Comparison of ENCODE assay signal across 2 worm cellular contexts in genomic region chrX:10124338-10124737, ce11.
TF ChIP-seq lines count a peak whose summit lies in the region.

No protein-coding gene starts in this region.

TF ChIP-seq in whole organism, L1 larva, 84 proteins besides CTCF, POLR2A, EP300 and RAD21 (continued from another document):
- TF ChIP-seq aly-2 (tag; optimal IDR thresholded peaks at IDR 0.05; lab: Kevin White, UChicago), result no peak
- peak; percentile 28 for TF ChIP-seq snu-23 (GFP tag; optimal IDR thresholded peaks at IDR 0.05; lab: Kevin White, UChicago)
- TF ChIP-seq nhr-76 (tag; optimal IDR thresholded peaks at IDR 0.05; lab: Kevin White, UChicago), result no peak
- TF ChIP-seq tlp-1 (tag; optimal IDR thresholded peaks at IDR 0.05; lab: Kevin White, UChicago), result no peak
- TF ChIP-seq nhr-84 (tag; optimal IDR thresholded peaks at IDR 0.05; lab: Kevin White, UChicago), result no peak
- TF ChIP-seq ama-1 (optimal IDR thresholded peaks at IDR 0.05; lab: Kevin White, UChicago), result no peak
- peak; percentile 22 for TF ChIP-seq unc-130 (tag; optimal IDR thresholded peaks at IDR 0.05; lab: Kevin White, UChicago)
- TF ChIP-seq zag-1 (tag; optimal IDR thresholded peaks at IDR 0.05; lab: Kevin White, UChicago), result no peak
- no peak for TF ChIP-seq xbp-1 (tag; optimal IDR thresholded peaks at IDR 0.05; lab: Kevin White, UChicago)
- TF ChIP-seq sptf-1 (tag; optimal IDR thresholded peaks at IDR 0.05; lab: Kevin White, UChicago), result no peak
- TF ChIP-seq fkh-4 (tag; optimal IDR thresholded peaks at IDR 0.05; lab: Kevin White, UChicago; ENCODE audit: borderline replicate concordance), result no peak
- no peak for TF ChIP-seq swsn-7 (tag; optimal IDR thresholded peaks at IDR 0.05; lab: Kevin White, UChicago)
- no peak for TF ChIP-seq lin-15B (tag; optimal IDR thresholded peaks at IDR 0.05; lab: Kevin White, UChicago)
- peak; percentile 19 for TF ChIP-seq C16A3.4 (tag; optimal IDR thresholded peaks at IDR 0.05; lab: Kevin White, UChicago)
- TF ChIP-seq mdl-1 (tag; optimal IDR thresholded peaks at IDR 0.05; lab: Kevin White, UChicago), result no peak
- TF ChIP-seq lir-3 (tag; optimal IDR thresholded peaks at IDR 0.05; lab: Kevin White, UChicago; ENCODE audit: poor library complexity), result no peak
- no peak for TF ChIP-seq ceh-82 (tag; optimal IDR thresholded peaks at IDR 0.05; lab: Kevin White, UChicago)
- no peak for TF ChIP-seq mab-9 (GFP tag; IDR thresholded peaks at IDR 0.05; lab: Robert Waterston, UW)
- no peak for TF ChIP-seq dpl-1 (GFP tag; optimal IDR thresholded peaks at IDR 0.05; lab: Kevin White, UChicago)
- TF ChIP-seq grh-1 (GFP tag; IDR thresholded peaks at IDR 0.05; lab: Robert Waterston, UW), result no peak
- TF ChIP-seq pax-3 (tag; optimal IDR thresholded peaks at IDR 0.05; lab: Kevin White, UChicago), result no peak
- TF ChIP-seq ceh-90 (tag; optimal IDR thresholded peaks at IDR 0.05; lab: Kevin White, UChicago), result no peak
- TF ChIP-seq alr-1 (tag; optimal IDR thresholded peaks at IDR 0.05; lab: Kevin White, UChicago; ENCODE audit: borderline replicate concordance), result no peak
- TF ChIP-seq C04F5.9 (tag; optimal IDR thresholded peaks at IDR 0.05; lab: Kevin White, UChicago), result no peak
- TF ChIP-seq elt-3 (tag; optimal IDR thresholded peaks at IDR 0.05; lab: Kevin White, UChicago), result no peak
- TF ChIP-seq isw-1 (GFP tag; IDR thresholded peaks at IDR 0.05; lab: Robert Waterston, UW), result no peak
- no peak for TF ChIP-seq unc-30 (tag; optimal IDR thresholded peaks at IDR 0.05; lab: Kevin White, UChicago)
- TF ChIP-seq nhr-71 (tag; optimal IDR thresholded peaks at IDR 0.05; lab: Kevin White, UChicago), result peak; percentile 24
- TF ChIP-seq vab-15 (tag; optimal IDR thresholded peaks at IDR 0.05; lab: Kevin White, UChicago), result no peak
- TF ChIP-seq blmp-1 (tag; optimal IDR thresholded peaks at IDR 0.05; lab: Kevin White, UChicago), result no peak
- TF ChIP-seq zip-4 (GFP tag; optimal IDR thresholded peaks at IDR 0.05; lab: Kevin White, UChicago), result no peak
- TF ChIP-seq dsc-1 (tag; optimal IDR thresholded peaks at IDR 0.05; lab: Kevin White, UChicago), result no peak
- peak in 1 of 2 experiments; percentile 26 for TF ChIP-seq lsy-2 (tag; optimal IDR thresholded peaks at IDR 0.05; lab: Kevin White, UChicago)
- no peak for TF ChIP-seq mep-1 (tag; optimal IDR thresholded peaks at IDR 0.05; lab: Kevin White, UChicago)
- TF ChIP-seq unc-86 (tag; optimal IDR thresholded peaks at IDR 0.05; lab: Kevin White, UChicago), result no peak
- no peak for TF ChIP-seq aha-1 (tag; optimal IDR thresholded peaks at IDR 0.05; lab: Kevin White, UChicago)
TF ChIP-seq in whole organism, L1 larva: peak in this region for 8.

TF ChIP-seq in whole organism, L4 larva, 104 proteins besides CTCF, POLR2A, EP300 and RAD21 (continued from another document):
- TF ChIP-seq hif-1 (tag; optimal IDR thresholded peaks at IDR 0.05; lab: Kevin White, UChicago) (no peak), nhr-10 (tag; optimal IDR thresholded peaks at IDR 0.05; lab: Kevin White, UChicago) (no peak), nhr-6 (tag; optimal IDR thresholded peaks at IDR 0.05; lab: Kevin White, UChicago) (no peak), F44E2.7 (GFP tag; IDR thresholded peaks at IDR 0.05; lab: Robert Waterston, UW) (no peak), lin-13 (GFP tag; optimal IDR thresholded peaks at IDR 0.05; lab: Kevin White, UChicago) (no peak), dmd-6 (GFP tag; IDR thresholded peaks at IDR 0.05; lab: Robert Waterston, UW) (peak; percentile 38), ama-1 (optimal IDR thresholded peaks at IDR 0.05; lab: Kevin White, UChicago) (no peak), lir-3 (tag; optimal IDR thresholded peaks at IDR 0.05; lab: Kevin White, UChicago) (no peak), mxl-2 (GFP tag; conservative IDR thresholded peaks at IDR 0.05; lab: Robert Waterston, UW) (0 out of 2 replicates have a peak, but pooled peaks have one; percentile 35), egl-43 (GFP tag; IDR thresholded peaks at IDR 0.05; lab: Robert Waterston, UW) (no peak; the same call in 1 of the 2 replicates), saeg-2 (GFP tag; IDR thresholded peaks at IDR 0.05; lab: Robert Waterston, UW) (no peak), F10B5.3 (tag; optimal IDR thresholded peaks at IDR 0.05; lab: Kevin White, UChicago) (no peak), mdl-1 (tag; optimal IDR thresholded peaks at IDR 0.05; lab: Kevin White, UChicago) (no peak), skn-1 (tag; optimal IDR thresholded peaks at IDR 0.05; lab: Kevin White, UChicago) (no peak), daf-19 (GFP tag; conservative IDR thresholded peaks at IDR 0.05; lab: Robert Waterston, UW) (0 out of 2 replicates have a peak, but pooled peaks have one; percentile 50), snpc-1.2 (GFP tag; IDR thresholded peaks at IDR 0.05; lab: Robert Waterston, UW) (peak; percentile 69), lin-1 (GFP tag; IDR thresholded peaks at IDR 0.05; lab: Robert Waterston, UW) (peak; percentile 54; the same call in 1 of the 2 replicates), hlh-11 (tag; optimal IDR thresholded peaks at IDR 0.05; lab: Kevin White, UChicago) (no peak), daf-12 (tag; optimal IDR thresholded peaks at IDR 0.05; lab: Kevin White, UChicago) (no peak), nhr-25 (tag; optimal IDR thresholded peaks at IDR 0.05; lab: Kevin White, UChicago; ENCODE audit: borderline replicate concordance, insufficient read depth) (no peak), ceh-62 (tag; optimal IDR thresholded peaks at IDR 0.05; lab: Kevin White, UChicago) (no peak), Y48G9A.11 (GFP tag; IDR thresholded peaks at IDR 0.05; lab: Robert Waterston, UW) (no peak), mdt-29 (GFP tag; IDR thresholded peaks at IDR 0.05; lab: Robert Waterston, UW) (no peak), nhr-42 (GFP tag; IDR thresholded peaks at IDR 0.05; lab: Robert Waterston, UW) (no peak), ztf-7 (tag; optimal IDR thresholded peaks at IDR 0.05; lab: Kevin White, UChicago) (peak; percentile 37), ctbp-1 (GFP tag; IDR thresholded peaks at IDR 0.05; lab: Robert Waterston, UW) (no peak), zfp-3 (GFP tag; conservative IDR thresholded peaks at IDR 0.05; lab: Robert Waterston, UW) (no peak), madf-5 (GFP tag; IDR thresholded peaks at IDR 0.05; lab: Robert Waterston, UW) (no peak), aly-2 (tag; optimal IDR thresholded peaks at IDR 0.05; lab: Kevin White, UChicago) (no peak), unc-39 (tag; optimal IDR thresholded peaks at IDR 0.05; lab: Kevin White, UChicago) (no peak), dmd-8 (GFP tag; IDR thresholded peaks at IDR 0.05; lab: Robert Waterston, UW) (no peak; the same call in 1 of the 2 replicates), ceh-20 (GFP tag; IDR thresholded peaks at IDR 0.05; lab: Robert Waterston, UW) (no peak), nhr-48 (tag; optimal IDR thresholded peaks at IDR 0.05; lab: Kevin White, UChicago) (peak; percentile 37), set-16 (GFP tag; IDR thresholded peaks at IDR 0.05; lab: Robert Waterston, UW) (no peak), ceh-44 (GFP tag; IDR thresholded peaks at IDR 0.05; lab: Robert Waterston, UW) (no peak), attf-4 (tag; optimal IDR thresholded peaks at IDR 0.05; lab: Kevin White, UChicago) (no peak), spr-3 (GFP tag; optimal IDR thresholded peaks at IDR 0.05; lab: Kevin White, UChicago) (no peak), T26A8.4 (GFP tag; IDR thresholded peaks at IDR 0.05; lab: Robert Waterston, UW) (no peak), rbr-2 (tag; optimal IDR thresholded peaks at IDR 0.05; lab: Kevin White, UChicago) (no peak), F49E8.2 (tag; optimal IDR thresholded peaks at IDR 0.05; lab: Kevin White, UChicago; ENCODE audit: borderline replicate concordance) (peak; percentile 4), nhr-28 (tag; optimal IDR thresholded peaks at IDR 0.05; lab: Kevin White, UChicago) (no peak), mxl-3 (GFP tag; optimal IDR thresholded peaks at IDR 0.05; lab: Kevin White, UChicago) (no peak), lsy-2 (tag; optimal IDR thresholded peaks at IDR 0.05; lab: Kevin White, UChicago) (no peak), nhr-41 (GFP tag; IDR thresholded peaks at IDR 0.05; lab: Robert Waterston, UW) (no peak), sdz-12 (GFP tag; optimal IDR thresholded peaks at IDR 0.05; lab: Kevin White, UChicago) (no peak), aha-1 (tag; lab: Kevin White, UChicago) (no peak), ztf-11 (tag; optimal IDR thresholded peaks at IDR 0.05; lab: Kevin White, UChicago) (no peak), madf-9 (GFP tag; conservative IDR thresholded peaks at IDR 0.05; lab: Robert Waterston, UW) (peak; percentile 61; the same call in 1 of the 2 replicates), hmg-1.1 (GFP tag; IDR thresholded peaks at IDR 0.05; lab: Robert Waterston, UW) (peak; percentile 31; the same call in 1 of the 2 replicates), arid-1 (GFP tag; conservative IDR thresholded peaks at IDR 0.05; lab: Robert Waterston, UW) (no peak), mes-2 (tag; optimal IDR thresholded peaks at IDR 0.05; lab: Kevin White, UChicago; ENCODE audit: poor library complexity, severe bottlenecking) (no peak), dve-1 (tag; optimal IDR thresholded peaks at IDR 0.05; lab: Kevin White, UChicago; ENCODE audit: insufficient read depth) (peak; percentile 11), tag-97 (GFP tag; IDR thresholded peaks at IDR 0.05; lab: Robert Waterston, UW) (no peak), dmd-9 (GFP tag; IDR thresholded peaks at IDR 0.05; lab: Robert Waterston, UW) (no peak), php-3 (GFP tag; IDR thresholded peaks at IDR 0.05; lab: Robert Waterston, UW) (no peak), F26F4.8 (GFP tag; conservative IDR thresholded peaks at IDR 0.05; lab: Robert Waterston, UW) (peak; percentile 75), duxl-1 (tag; optimal IDR thresholded peaks at IDR 0.05; lab: Kevin White, UChicago; ENCODE audit: poor library complexity) (no peak), Y105C5A.15 (GFP tag; IDR thresholded peaks at IDR 0.05; lab: Robert Waterston, UW) (0 out of 2 replicates have a peak, but pooled peaks have one; percentile 38), nhr-77 (tag; optimal IDR thresholded peaks at IDR 0.05; lab: Kevin White, UChicago) (no peak), jun-1 (tag; optimal IDR thresholded peaks at IDR 0.05; lab: Kevin White, UChicago) (no peak), spr-1 (tag; optimal IDR thresholded peaks at IDR 0.05; lab: Kevin White, UChicago) (no peak), gei-8 (GFP tag; optimal IDR thresholded peaks at IDR 0.05; lab: Kevin White, UChicago) (no peak), ZK337.2 (GFP tag; IDR thresholded peaks at IDR 0.05; lab: Robert Waterston, UW) (0 out of 2 replicates have a peak, but pooled peaks have one; percentile 44), ces-1 (GFP tag; optimal IDR thresholded peaks at IDR 0.05; lab: Kevin White, UChicago) (no peak), ceh-28 (tag; optimal IDR thresholded peaks at IDR 0.05; lab: Kevin White, UChicago) (no peak), ceh-82 (tag; optimal IDR thresholded peaks at IDR 0.05; lab: Kevin White, UChicago) (no peak), snpc-4 (tag; optimal IDR thresholded peaks at IDR 0.05; lab: Kevin White, UChicago) (no peak), zfp-2 (tag; optimal IDR thresholded peaks at IDR 0.05; lab: Kevin White, UChicago) (no peak), dpl-1 (GFP tag; optimal IDR thresholded peaks at IDR 0.05; lab: Kevin White, UChicago) (no peak), egl-27 (tag; optimal IDR thresholded peaks at IDR 0.05; lab: Kevin White, UChicago) (no peak), ceh-32 (tag; optimal IDR thresholded peaks at IDR 0.05; lab: Kevin White, UChicago; ENCODE audit: poor library complexity) (no peak), lin-39 (tag; optimal IDR thresholded peaks at IDR 0.05; lab: Kevin White, UChicago) (no peak), lin-29 (GFP tag; IDR thresholded peaks at IDR 0.05; lab: Robert Waterston, UW) (0 out of 2 replicates have a peak, but pooled peaks have one; percentile 12), nhr-76 (tag; optimal IDR thresholded peaks at IDR 0.05; lab: Kevin White, UChicago) (no peak), tra-1 (GFP tag; IDR thresholded peaks at IDR 0.05; lab: Robert Waterston, UW) (0 out of 2 replicates have a peak, but pooled peaks have one; percentile 43), Y5F2A.4 (GFP tag; optimal IDR thresholded peaks at IDR 0.05; lab: Kevin White, UChicago) (no peak), Y75B8A.6 (GFP tag; IDR thresholded peaks at IDR 0.05; lab: Robert Waterston, UW) (0 out of 2 replicates have a peak, but pooled peaks have one; percentile 51), lin-15B (tag; optimal IDR thresholded peaks at IDR 0.05; lab: Kevin White, UChicago) (no peak), fos-1 (tag; optimal IDR thresholded peaks at IDR 0.05; lab: Kevin White, UChicago) (no peak), D1046.2 (GFP tag; IDR thresholded peaks at IDR 0.05; lab: Robert Waterston, UW) (no peak), fkh-10 (GFP tag; optimal IDR thresholded peaks at IDR 0.05; lab: Kevin White, UChicago) (no peak), unc-62 (GFP tag; optimal IDR thresholded peaks at IDR 0.05 in 1 of 2; lab: Kevin White, UChicago) (no peak), unc-62 (tag; optimal IDR thresholded peaks at IDR 0.05; lab: Kevin White, UChicago) (no peak), hlh-30 (tag; optimal IDR thresholded peaks at IDR 0.05; lab: Kevin White, UChicago; ENCODE audit: insufficient read depth) (peak; percentile 8), unc-130 (GFP tag; optimal IDR thresholded peaks at IDR 0.05; lab: Kevin White, UChicago) (no peak), T20F7.1 (GFP tag; optimal IDR thresholded peaks at IDR 0.05; lab: Kevin White, UChicago) (no peak), lin-38 (GFP tag; IDR thresholded peaks at IDR 0.05; lab: Robert Waterston, UW) (no peak), zip-2 (tag; optimal IDR thresholded peaks at IDR 0.05; lab: Kevin White, UChicago) (no peak), zag-1 (tag; optimal IDR thresholded peaks at IDR 0.05; lab: Kevin White, UChicago) (no peak)
